Fruit fly (Drosophila melanogaster): ENCODE data around the gene MED1.

Gene MED1

dm6 chr3L:21586528-21586927 is 47.7 kb downstream of the MED1 start, which contains the start of gene TfAP-2:
TfAP-2 (plus strand) TSS chr3L:21586828.
- TF ChIP-seq vnd (GFP tag; IDR thresholded peaks at IDR 0.05; ENCODE audit: partially characterized antibody) (0 out of 3 replicates have a peak, but pooled peaks have one; percentile 20), CG2116 (GFP tag; optimal IDR thresholded peaks at IDR 0.05) (no peak), CG7839 (tag; optimal IDR thresholded peaks at IDR 0.05) (no peak)

- TF ChIP-seq CG8089 (GFP tag; optimal IDR thresholded peaks at IDR 0.05), result no peak
- no peak for TF ChIP-seq CG11504 (tag; optimal IDR thresholded peaks at IDR 0.05)
- peak; percentile 8 for TF ChIP-seq CG9437 (GFP tag; optimal IDR thresholded peaks at IDR 0.05)
- TF ChIP-seq CG6791 (GFP tag; IDR thresholded peaks at IDR 0.05; ENCODE audit: partially characterized antibody), result no peak
- TF ChIP-seq al (GFP tag; IDR thresholded peaks at IDR 0.05), result no peak
- no peak for TF ChIP-seq Dref (GFP tag; IDR thresholded peaks at IDR 0.05)
- TF ChIP-seq inv (GFP tag; IDR thresholded peaks at IDR 0.05; ENCODE audit: partially characterized antibody), result no peak
- TF ChIP-seq CG4854 (GFP tag; optimal IDR thresholded peaks at IDR 0.05), result no peak
- TF ChIP-seq Usf (GFP tag; optimal IDR thresholded peaks at IDR 0.05), result no peak
- TF ChIP-seq CG17361 (GFP tag; IDR thresholded peaks at IDR 0.05), result peak; percentile 59; the same call in 2 of the 3 replicates
- TF ChIP-seq Pdp1 (GFP tag; optimal IDR thresholded peaks at IDR 0.05), result peak in 1 of 2 experiments; percentile 22
- no peak for TF ChIP-seq Bdp1 (GFP tag; optimal IDR thresholded peaks at IDR 0.05)
- no peak for TF ChIP-seq CG4730 (GFP tag; IDR thresholded peaks at IDR 0.05)
- TF ChIP-seq CG7372 (GFP tag; IDR thresholded peaks at IDR 0.05), result no peak
- TF ChIP-seq NfI (GFP tag; optimal IDR thresholded peaks at IDR 0.05), result no peak
- TF ChIP-seq phol (tag; optimal IDR thresholded peaks at IDR 0.05), result peak; percentile 1
- TF ChIP-seq sisA (GFP tag; IDR thresholded peaks at IDR 0.05), result peak; percentile 15; the same call in 1 of the 2 replicates
- TF ChIP-seq CG1647 (GFP tag; optimal IDR thresholded peaks at IDR 0.05), result no peak
- peak; percentile 24 for TF ChIP-seq CG16863 (GFP tag; optimal IDR thresholded peaks at IDR 0.05)
- no peak for TF ChIP-seq CG11247 (GFP tag; IDR thresholded peaks at IDR 0.05)
- peak; percentile 13 for TF ChIP-seq tin (GFP tag; optimal IDR thresholded peaks at IDR 0.05)
- no peak for TF ChIP-seq D (optimal IDR thresholded peaks at IDR 0.05)
- peak; percentile 1 for TF ChIP-seq D (GFP tag; optimal IDR thresholded peaks at IDR 0.05)
- TF ChIP-seq pan (optimal IDR thresholded peaks at IDR 0.05), result no peak
- TF ChIP-seq pan (GFP tag; optimal IDR thresholded peaks at IDR 0.05 in 1 of 2, IDR thresholded peaks at IDR 0.05 in 1 of 2), result peak in 1 of 2 experiments; percentile 42
- no peak for TF ChIP-seq Dek (tag; optimal IDR thresholded peaks at IDR 0.05)
- TF ChIP-seq zf30C (GFP tag; optimal IDR thresholded peaks at IDR 0.05), result peak; percentile 52
- TF ChIP-seq CG11456 (GFP tag; IDR thresholded peaks at IDR 0.05), result no peak
- TF ChIP-seq ranshi (GFP tag; IDR thresholded peaks at IDR 0.05), result 0 out of 2 replicates have a peak, but pooled peaks have one; percentile 20
- TF ChIP-seq B-H1 (GFP tag; IDR thresholded peaks at IDR 0.05), result no peak
- TF ChIP-seq Atf-2 (GFP tag; optimal IDR thresholded peaks at IDR 0.05), result no peak
- TF ChIP-seq CG17829 (tag; optimal IDR thresholded peaks at IDR 0.05), result peak; percentile 7
- TF ChIP-seq fd96Cb (tag; optimal IDR thresholded peaks at IDR 0.05), result peak; percentile 23
- TF ChIP-seq maf-S (GFP tag; optimal IDR thresholded peaks at IDR 0.05), result no peak
- TF ChIP-seq sens (GFP tag), result peak; percentile 75
- no peak for TF ChIP-seq knrl (GFP tag; IDR thresholded peaks at IDR 0.05; ENCODE audit: partially characterized antibody)
- TF ChIP-seq CG6683 (GFP tag; optimal IDR thresholded peaks at IDR 0.05), result no peak
- no peak for TF ChIP-seq Side (GFP tag; optimal IDR thresholded peaks at IDR 0.05)
- TF ChIP-seq Taf1 (GFP tag; IDR thresholded peaks at IDR 0.05), result no peak
- peak; percentile 46 for TF ChIP-seq row (GFP tag; IDR thresholded peaks at IDR 0.05)
- TF ChIP-seq trem (tag; optimal IDR thresholded peaks at IDR 0.05), result peak; percentile 12
- peak in 1 of 2 experiments; percentile 14 for TF ChIP-seq chif (GFP tag; optimal IDR thresholded peaks at IDR 0.05)
- no peak for TF ChIP-seq Sin3A (optimal IDR thresholded peaks at IDR 0.05)
- TF ChIP-seq cad (GFP tag; optimal IDR thresholded peaks at IDR 0.05), result no peak
- no peak for TF ChIP-seq sob (GFP tag; IDR thresholded peaks at IDR 0.05)
- 0 out of 2 replicates have a peak, but pooled peaks have one; percentile 17 for TF ChIP-seq CG32767 (GFP tag; IDR thresholded peaks at IDR 0.05)
- peak; percentile 34; the same call in 1 of the 2 replicates for TF ChIP-seq ara (GFP tag; IDR thresholded peaks at IDR 0.05)
- no peak for TF ChIP-seq fd3F (GFP tag; optimal IDR thresholded peaks at IDR 0.05)
Measured at dm6 chr3L:21585397-21585796, 48.8 kb downstream of the MED1 start.
